Fruit fly (Drosophila melanogaster): ENCODE measurements around the gene CG11858.

Gene CG11858

DNA sequence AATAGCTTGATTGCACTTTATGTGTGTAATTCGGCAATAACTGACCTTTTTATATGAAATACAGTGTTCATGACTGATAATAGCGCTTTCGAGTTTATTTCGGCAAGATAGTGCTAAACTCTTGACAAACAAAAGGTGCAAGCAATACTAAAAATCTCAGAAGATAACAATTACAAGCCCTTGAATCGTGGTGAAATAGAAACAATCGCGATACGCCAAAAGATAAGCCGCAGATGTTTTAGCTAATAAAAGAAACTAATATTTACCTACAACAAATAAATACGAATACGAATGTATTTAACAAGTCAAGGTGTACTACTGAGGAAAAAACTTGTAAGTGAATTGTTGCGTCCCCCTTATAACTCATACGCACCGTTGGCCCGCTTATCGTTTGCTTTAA lies 12.7 kb downstream of the CG11858 start:
- no peak for TF ChIP-seq Hr96 (GFP tag; optimal IDR thresholded peaks at IDR 0.05)
- TF ChIP-seq Mnt (GFP tag; optimal IDR thresholded peaks at IDR 0.05), result peak; percentile 19
- peak; percentile 62 for TF ChIP-seq CG11617 (GFP tag; optimal IDR thresholded peaks at IDR 0.05)
- TF ChIP-seq CG7101 (tag; optimal IDR thresholded peaks at IDR 0.05), result peak; percentile 65
- TF ChIP-seq CG1620 (GFP tag; optimal IDR thresholded peaks at IDR 0.05), result no peak
- TF ChIP-seq CG5204 (GFP tag; optimal IDR thresholded peaks at IDR 0.05), result peak; percentile 34
- TF ChIP-seq CG14711 (tag; optimal IDR thresholded peaks at IDR 0.05), result peak; percentile 22
- TF ChIP-seq CG12768 (GFP tag; optimal IDR thresholded peaks at IDR 0.05), result peak; percentile 58
- no peak for TF ChIP-seq bab1 (GFP tag; optimal IDR thresholded peaks at IDR 0.05)
- TF ChIP-seq CG7045 (GFP tag; optimal IDR thresholded peaks at IDR 0.05), result peak; percentile 80
- TF ChIP-seq pad (GFP tag; optimal IDR thresholded peaks at IDR 0.05), result peak; percentile 44
- TF ChIP-seq CG33017 (tag; optimal IDR thresholded peaks at IDR 0.05), result peak; percentile 71
- TF ChIP-seq cnc (optimal IDR thresholded peaks at IDR 0.05), result no peak
- peak; percentile 11 for TF ChIP-seq Crg-1 (GFP tag; optimal IDR thresholded peaks at IDR 0.05)
- TF ChIP-seq ovo (GFP tag; optimal IDR thresholded peaks at IDR 0.05), result peak; percentile 20
- no peak for TF ChIP-seq Clk (GFP tag; optimal IDR thresholded peaks at IDR 0.05)
- peak; percentile 94 for TF ChIP-seq kay (GFP tag; ENCODE audit: borderline replicate concordance)
- TF ChIP-seq toe (GFP tag; optimal IDR thresholded peaks at IDR 0.05), result no peak
- TF ChIP-seq tj (GFP tag; optimal IDR thresholded peaks at IDR 0.05), result no peak
- peak; percentile 97 for TF ChIP-seq cic (GFP tag; optimal IDR thresholded peaks at IDR 0.05)

DNA sequence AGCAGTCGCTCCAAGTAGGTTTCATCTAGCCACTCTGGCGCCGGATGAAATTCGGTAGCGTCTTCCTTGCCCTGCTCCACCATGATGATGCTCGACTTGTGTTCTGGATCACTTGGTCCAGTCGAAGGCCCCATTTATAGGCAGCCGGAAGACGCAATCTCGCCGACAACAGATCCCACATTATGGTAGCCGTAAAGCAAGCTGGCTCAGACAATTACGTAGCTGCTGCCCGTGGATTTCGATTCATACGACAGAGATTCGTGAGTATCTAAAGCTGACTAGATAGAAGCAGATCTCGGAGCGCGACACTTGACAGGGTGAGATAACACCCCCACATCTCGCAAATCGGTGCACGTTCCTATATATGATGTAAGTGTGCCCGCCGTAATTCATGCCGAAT lies 14.6 kb downstream of the CG11858 start, which contains the start of gene CG10513:
CG10513 (minus strand) TSS at position 101 of the 400 bp plus-strand sequence.
- TF ChIP-seq ovo (GFP tag; optimal IDR thresholded peaks at IDR 0.05) (no peak), Hr96 (GFP tag; optimal IDR thresholded peaks at IDR 0.05) (no peak), Clk (GFP tag; optimal IDR thresholded peaks at IDR 0.05) (no peak), CG7045 (GFP tag; optimal IDR thresholded peaks at IDR 0.05) (no peak)

DNA sequence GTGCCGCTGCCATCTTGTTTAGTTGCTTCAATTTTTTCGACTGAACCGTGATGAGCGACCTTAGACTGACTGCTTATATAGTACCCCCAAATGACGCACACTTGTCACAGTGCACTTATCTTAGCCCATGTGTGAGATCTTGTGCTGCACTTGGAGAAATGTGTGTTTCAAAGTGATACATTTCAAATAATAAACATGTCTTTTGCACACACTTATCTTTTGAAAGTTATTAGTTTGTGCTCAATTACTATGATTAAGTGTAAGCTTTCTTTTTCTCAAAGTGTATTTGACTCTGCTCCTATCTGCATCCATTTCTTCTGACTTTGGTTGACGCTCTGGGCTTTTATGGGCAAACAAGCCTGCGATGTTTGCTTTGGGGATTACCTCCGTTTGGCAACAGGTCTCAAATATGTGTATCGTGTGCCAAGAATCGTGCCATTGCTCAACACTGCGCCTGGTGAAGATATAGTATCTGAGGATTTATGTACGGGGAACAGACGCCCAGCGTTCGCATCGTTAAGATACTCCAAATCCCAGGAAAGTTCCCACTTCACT lies 17.3 kb downstream of the CG11858 start, which contains the start of gene CG10514:
CG10514 (minus strand) TSS at position 51 of the 555 bp plus-strand sequence.
- TF ChIP-seq CG5204 (GFP tag; optimal IDR thresholded peaks at IDR 0.05) (no peak), CG14711 (tag; optimal IDR thresholded peaks at IDR 0.05) (no peak), CG1620 (GFP tag; optimal IDR thresholded peaks at IDR 0.05) (no peak), Crg-1 (GFP tag; optimal IDR thresholded peaks at IDR 0.05) (no peak), kay (GFP tag; ENCODE audit: borderline replicate concordance) (peak; percentile 90), Mnt (GFP tag; optimal IDR thresholded peaks at IDR 0.05) (peak; percentile 33), CG33017 (tag; optimal IDR thresholded peaks at IDR 0.05) (peak; percentile 45), bab1 (GFP tag; optimal IDR thresholded peaks at IDR 0.05) (no peak), CG7045 (GFP tag; optimal IDR thresholded peaks at IDR 0.05) (peak; percentile 50), tj (GFP tag; optimal IDR thresholded peaks at IDR 0.05) (no peak), ovo (GFP tag; optimal IDR thresholded peaks at IDR 0.05) (peak; percentile 23), toe (GFP tag; optimal IDR thresholded peaks at IDR 0.05) (no peak), Clk (GFP tag; optimal IDR thresholded peaks at IDR 0.05) (no peak), pad (GFP tag; optimal IDR thresholded peaks at IDR 0.05) (no peak), Hr96 (GFP tag; optimal IDR thresholded peaks at IDR 0.05) (no peak), cnc (optimal IDR thresholded peaks at IDR 0.05) (no peak), CG7101 (tag; optimal IDR thresholded peaks at IDR 0.05) (peak; percentile 57), cic (GFP tag; optimal IDR thresholded peaks at IDR 0.05) (peak; percentile 65), CG12768 (GFP tag; optimal IDR thresholded peaks at IDR 0.05) (peak; percentile 53), CG11617 (GFP tag; optimal IDR thresholded peaks at IDR 0.05) (no peak)

DNA sequence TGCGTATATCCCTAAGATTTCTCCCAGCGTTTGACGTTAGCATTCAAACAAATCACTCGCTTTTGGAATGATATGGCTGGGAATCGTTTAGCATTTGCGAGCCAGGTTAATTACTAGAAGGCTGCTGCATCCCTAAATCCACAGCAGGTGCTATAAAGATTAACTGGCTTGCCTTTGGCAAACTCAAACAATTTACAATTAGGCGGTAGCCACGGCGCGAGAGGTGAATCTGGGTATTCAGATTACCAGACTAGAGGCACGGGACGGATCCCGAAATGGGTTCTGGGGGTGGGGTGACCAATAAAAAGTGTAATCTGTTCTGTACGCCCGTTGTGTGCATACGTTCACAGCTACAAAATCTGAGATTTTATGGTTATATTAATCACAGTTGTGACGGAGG lies 18.6 kb downstream of the CG11858 start, which contains the start of gene CG11892:
CG11892 (plus strand) TSS at position 384 of the 400 bp plus-strand sequence.
- TF ChIP-seq bab1 (GFP tag; optimal IDR thresholded peaks at IDR 0.05) (no peak), Hr96 (GFP tag; optimal IDR thresholded peaks at IDR 0.05) (no peak), pad (GFP tag; optimal IDR thresholded peaks at IDR 0.05) (peak; percentile 68), cic (GFP tag; optimal IDR thresholded peaks at IDR 0.05) (peak; percentile 93), tj (GFP tag; optimal IDR thresholded peaks at IDR 0.05) (peak; percentile 39), CG7045 (GFP tag; optimal IDR thresholded peaks at IDR 0.05) (peak; percentile 93), CG7101 (tag; optimal IDR thresholded peaks at IDR 0.05) (peak; percentile 87), Crg-1 (GFP tag; optimal IDR thresholded peaks at IDR 0.05) (peak; percentile 20), Mnt (GFP tag; optimal IDR thresholded peaks at IDR 0.05) (peak; percentile 67), CG1620 (GFP tag; optimal IDR thresholded peaks at IDR 0.05) (no peak), CG11617 (GFP tag; optimal IDR thresholded peaks at IDR 0.05) (peak; percentile 82), CG33017 (tag; optimal IDR thresholded peaks at IDR 0.05) (peak; percentile 89), toe (GFP tag; optimal IDR thresholded peaks at IDR 0.05) (no peak), CG12768 (GFP tag; optimal IDR thresholded peaks at IDR 0.05) (peak; percentile 89), ovo (GFP tag; optimal IDR thresholded peaks at IDR 0.05) (peak; percentile 30), CG14711 (tag; optimal IDR thresholded peaks at IDR 0.05) (peak; percentile 64), cnc (optimal IDR thresholded peaks at IDR 0.05) (no peak), CG5204 (GFP tag; optimal IDR thresholded peaks at IDR 0.05) (peak; percentile 28), kay (GFP tag; ENCODE audit: borderline replicate concordance) (peak; percentile 93), Clk (GFP tag; optimal IDR thresholded peaks at IDR 0.05) (peak; percentile 72)

dm6 chr3R:25283209-25283670 lies 20.7 kb downstream of the CG11858 start, which contains the start of gene CG31300:
Gene CG31300 (plus strand): TSS chr3R:25283620.
- TF ChIP-seq CG7101 (tag; optimal IDR thresholded peaks at IDR 0.05), result peak; percentile 14
- TF ChIP-seq CG12768 (GFP tag; optimal IDR thresholded peaks at IDR 0.05), result peak; percentile 3
- TF ChIP-seq kay (GFP tag; ENCODE audit: borderline replicate concordance), result no peak
- TF ChIP-seq CG14711 (tag; optimal IDR thresholded peaks at IDR 0.05), result peak; percentile 33
- no peak for TF ChIP-seq cnc (optimal IDR thresholded peaks at IDR 0.05)
- peak; percentile 65 for TF ChIP-seq cic (GFP tag; optimal IDR thresholded peaks at IDR 0.05)

DNA sequence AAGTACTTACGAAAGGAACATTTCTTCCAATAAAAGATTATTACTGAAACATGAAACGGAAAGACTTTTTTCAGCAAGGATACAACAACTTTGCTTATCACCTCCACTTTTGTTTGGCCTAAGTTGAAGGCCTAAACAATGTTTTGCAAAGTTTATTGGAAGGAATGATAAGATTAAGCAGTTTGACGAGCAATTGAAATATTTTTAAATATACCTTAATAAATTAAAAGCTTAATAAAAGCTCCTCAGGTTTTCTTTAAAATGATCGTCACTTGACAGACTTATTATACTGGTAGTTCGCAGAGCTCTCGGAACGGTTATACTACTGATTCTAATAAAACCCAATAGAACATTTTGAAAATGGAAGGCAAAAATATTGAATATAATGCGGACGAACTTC lies 22.6 kb downstream of the CG11858 start, which contains the start of gene CG31104:
CG31104 (plus strand) TSS at position 301 of the 400 bp plus-strand sequence.
- TF ChIP-seq CG33017 (tag; optimal IDR thresholded peaks at IDR 0.05), result no peak
- peak; percentile 87 for TF ChIP-seq kay (GFP tag; ENCODE audit: borderline replicate concordance)
- TF ChIP-seq CG1620 (GFP tag; optimal IDR thresholded peaks at IDR 0.05), result no peak

All from whole organism, adult.